Worm (Caenorhabditis elegans) whole organism, young adult: Measurements from ENCODE around the gene R01E6.7.

ENCODE experiments used
- B0019.2 ChIP-seq: fragments of 200-800 bp; sonication (Bioruptor generic); conservative IDR thresholded peaks from 2 replicates; pipeline ENCODE4 v1.3.6; 2022; ENCODE audit warnings: missing genetic modification reagents, missing genetic modification characterization, missing compliant biosample characterization
- B0035.1 ChIP-seq: sonication (generic microtip); optimal IDR thresholded peaks from 2 replicates; lab custom pipeline; 2016; ENCODE audit warnings: missing genetic modification characterization, mild to moderate bottlenecking, missing compliant biosample characterization, missing genotype, missing genetic modification reagents
- B0261.1 ChIP-seq: sonication (generic microtip); optimal IDR thresholded peaks from 2 replicates; lab custom pipeline; 2016; ENCODE audit warnings: mild to moderate bottlenecking, missing genetic modification characterization, moderate library complexity, missing compliant biosample characterization
- F22D6.2 ChIP-seq: sonication (generic microtip); optimal IDR thresholded peaks from 2 replicates; lab custom pipeline; 2016; ENCODE audit warnings: mild to moderate bottlenecking, missing genetic modification characterization, missing compliant biosample characterization
- F37B4.10 ChIP-seq: fragments of 200-800 bp; sonication (Bioruptor generic); IDR thresholded peaks from 2 replicates; pipeline ENCODE4 v1.3.6; 2022; ENCODE audit warnings: missing genetic modification characterization, missing compliant biosample characterization
- F39B2.1 ChIP-seq: fragments of 200-800 bp; sonication (Bioruptor generic); IDR thresholded peaks from 2 replicates; pipeline ENCODE4 v1.3.6; 2022; ENCODE audit warnings: missing genetic modification reagents, missing genetic modification characterization, missing compliant biosample characterization
- F49E8.2 ChIP-seq: sonication (generic microtip); optimal IDR thresholded peaks from 3 replicates; lab custom pipeline; 2017; ENCODE audit warnings: missing genetic modification characterization, mild to moderate bottlenecking, missing compliant biosample characterization, antibody characterized with exemption, moderate library complexity; ENCODE audit not compliant: insufficient read depth
- F52B5.7 ChIP-seq: sonication (generic microtip); optimal IDR thresholded peaks from 2 replicates; lab custom pipeline; 2016; ENCODE audit warnings: mild to moderate bottlenecking, missing genetic modification characterization, missing compliant biosample characterization
- F55B11.4 ChIP-seq: sonication (generic microtip); optimal IDR thresholded peaks from 2 replicates; lab custom pipeline; 2016; ENCODE audit warnings: missing compliant biosample characterization, missing genetic modification characterization, borderline replicate concordance; ENCODE audit not compliant: insufficient read depth
- T07F8.4 ChIP-seq: sonication (generic microtip); optimal IDR thresholded peaks from 2 replicates; lab custom pipeline; 2016; ENCODE audit warnings: mild to moderate bottlenecking, missing genetic modification characterization, moderate library complexity, missing compliant biosample characterization
- Y56A3A.18 ChIP-seq: fragments of 200-800 bp; sonication (Bioruptor generic); IDR thresholded peaks from 2 replicates; pipeline ENCODE4 v1.3.6; 2022; ENCODE audit warnings: missing genetic modification reagents, missing genetic modification characterization, missing compliant biosample characterization
- Y79H2A.3 ChIP-seq: fragments of 200-800 bp; sonication (Bioruptor generic); conservative IDR thresholded peaks from 2 replicates; pipeline ENCODE4 v1.3.6; 2022; ENCODE audit warnings: missing genetic modification reagents, missing genetic modification characterization, missing compliant biosample characterization
- ZK185.1 ChIP-seq: sonication (generic microtip); optimal IDR thresholded peaks from 2 replicates; lab custom pipeline; 2016; ENCODE audit warnings: mild to moderate bottlenecking, missing genetic modification characterization, missing compliant biosample characterization; ENCODE audit not compliant: poor library complexity, severe bottlenecking
- ama-1 ChIP-seq, 3 experiments: fragments of 150-350 bp in 1 of 3; sonication (generic microtip) in 2 of 3; optimal IDR thresholded peaks; 2 replicates each; lab custom pipeline; 2014 to 2018; ENCODE audit warnings: missing biosample characterization in 2 of 3, missing genetic modification characterization in 2 of 3, missing genetic modification reagents in 2 of 3
- aptf-2 ChIP-seq: fragments of 200-800 bp; sonication (Bioruptor generic); conservative IDR thresholded peaks from 2 replicates; pipeline ENCODE4 v1.3.6; 2022; ENCODE audit warnings: missing genetic modification reagents, missing genetic modification characterization, missing compliant biosample characterization
- aptf-3 ChIP-seq: fragments of 200-800 bp; sonication (Bioruptor generic); IDR thresholded peaks from 2 replicates; pipeline ENCODE4 v1.3.6; 2022; ENCODE audit warnings: missing genetic modification characterization, missing compliant biosample characterization
- athp-1 ChIP-seq: sonication (generic microtip); optimal IDR thresholded peaks from 2 replicates; lab custom pipeline; 2017; ENCODE audit warnings: mild to moderate bottlenecking, missing genetic modification characterization, missing compliant biosample characterization
- attf-6 ChIP-seq: fragments of 200-800 bp; sonication (Bioruptor generic); IDR thresholded peaks from 2 replicates; pipeline ENCODE4 v1.3.6; 2022; ENCODE audit warnings: missing genetic modification reagents, missing genetic modification characterization, missing compliant biosample characterization
- bed-1 ChIP-seq: fragments of 200-800 bp; sonication (Bioruptor generic); IDR thresholded peaks from 2 replicates; pipeline ENCODE4 v1.3.6; 2022; ENCODE audit warnings: missing genetic modification reagents, missing genetic modification characterization, missing compliant biosample characterization
- ccch-3 ChIP-seq: fragments of 200-800 bp; sonication (Bioruptor generic); optimal IDR thresholded peaks from 2 replicates; lab custom pipeline; 2018; ENCODE audit warnings: mild to moderate bottlenecking, missing genetic modification characterization, missing compliant biosample characterization
- cebp-1 ChIP-seq, 2 experiments: fragments of 200-800 bp in 1 of 2; sonication (Bioruptor generic) in 1 of 2; sonication (generic microtip) in 1 of 2; IDR thresholded peaks in 1 of 2; optimal IDR thresholded peaks in 1 of 2; 2 replicates each; pipeline versions ENCODE4 v1.3.6 to Lab custom; 2017 to 2022; ENCODE audit warnings: missing compliant biosample characterization in 2 of 2, missing genetic modification characterization in 2 of 2, mild to moderate bottlenecking in 1 of 2, missing genetic modification reagents in 1 of 2, moderate library complexity in 1 of 2
- ceh-100 ChIP-seq: fragments of 200-800 bp; sonication (Bioruptor generic); IDR thresholded peaks from 2 replicates; pipeline ENCODE4 v1.3.6; 2022; ENCODE audit warnings: missing genetic modification reagents, missing genetic modification characterization, missing compliant biosample characterization
- dox-1 ChIP-seq: fragments of 200-800 bp; sonication (Bioruptor generic); IDR thresholded peaks from 2 replicates; pipeline ENCODE4 v1.3.6; 2022; ENCODE audit warnings: missing genetic modification reagents, missing genetic modification characterization, missing compliant biosample characterization
- dpff-1 ChIP-seq: sonication (generic microtip); optimal IDR thresholded peaks from 2 replicates; lab custom pipeline; 2017; ENCODE audit warnings: mild to moderate bottlenecking, missing genetic modification characterization, missing compliant biosample characterization
- egrh-3 ChIP-seq: fragments of 200-800 bp; sonication (Bioruptor generic); IDR thresholded peaks from 2 replicates; pipeline ENCODE4 v1.3.6; 2022; ENCODE audit warnings: missing genetic modification reagents, missing genetic modification characterization, missing compliant biosample characterization
- ekl-4 ChIP-seq: fragments of 200-800 bp; sonication (Bioruptor generic); IDR thresholded peaks from 2 replicates; pipeline ENCODE4 v1.3.6; 2022; ENCODE audit warnings: missing genetic modification reagents, missing genetic modification characterization, missing compliant biosample characterization
- fkh-3 ChIP-seq: sonication (generic microtip); optimal IDR thresholded peaks from 2 replicates; lab custom pipeline; 2016; ENCODE audit warnings: mild to moderate bottlenecking, missing genetic modification characterization, missing compliant biosample characterization
- him-1 ChIP-seq: sonication (generic microtip); optimal IDR thresholded peaks from 2 replicates; lab custom pipeline; 2016; ENCODE audit warnings: missing genotype, missing genetic modification reagents, missing genetic modification characterization, missing compliant biosample characterization
- hmg-1.2 ChIP-seq: fragments of 200-800 bp; sonication (Bioruptor generic); IDR thresholded peaks from 2 replicates; pipeline ENCODE4 v1.3.6; 2022; ENCODE audit warnings: missing genetic modification reagents, missing genetic modification characterization, missing compliant biosample characterization
- let-526 ChIP-seq: fragments of 200-800 bp; sonication (Bioruptor generic); IDR thresholded peaks from 2 replicates; pipeline ENCODE4 v1.3.6; 2022; ENCODE audit warnings: missing genetic modification reagents, missing genetic modification characterization, missing compliant biosample characterization
- lin-35 ChIP-seq, 3 experiments: fragments of 150-350 bp in 2 of 3; sonication (generic microtip) in 1 of 3; optimal IDR thresholded peaks; 2 replicates each; lab custom pipeline; 2014 to 2018; ENCODE audit warnings: missing biosample characterization in 3 of 3, missing genetic modification characterization in 3 of 3, missing genetic modification reagents in 3 of 3
- lin-40 ChIP-seq: sonication (generic microtip); optimal IDR thresholded peaks from 2 replicates; lab custom pipeline; 2016; ENCODE audit warnings: missing genetic modification characterization, mild to moderate bottlenecking, missing compliant biosample characterization, missing genotype, missing genetic modification reagents
- madf-10 ChIP-seq: sonication (generic microtip); optimal IDR thresholded peaks from 2 replicates; lab custom pipeline; 2016; ENCODE audit warnings: mild to moderate bottlenecking, missing genetic modification characterization, missing compliant biosample characterization
- mcd-1 ChIP-seq: fragments of 200-800 bp; sonication (Bioruptor generic); IDR thresholded peaks from 2 replicates; pipeline ENCODE4 v1.3.6; 2022; ENCODE audit warnings: missing genetic modification reagents, missing genetic modification characterization, missing compliant biosample characterization
- mes-4 ChIP-seq: sonication (generic microtip); optimal IDR thresholded peaks from 2 replicates; lab custom pipeline; 2016; ENCODE audit warnings: missing genotype, missing genetic modification characterization, missing compliant biosample characterization
- nfyb-1 ChIP-seq: fragments of 200-800 bp; sonication (Bioruptor generic); IDR thresholded peaks from 2 replicates; pipeline ENCODE4 v1.3.6; 2022; ENCODE audit warnings: missing genetic modification reagents, missing genetic modification characterization, missing compliant biosample characterization
- nhr-120 ChIP-seq: fragments of 200-800 bp; sonication (Bioruptor generic); IDR thresholded peaks from 2 replicates; pipeline ENCODE4 v1.3.6; 2022; ENCODE audit warnings: missing genetic modification characterization, missing compliant biosample characterization
- nhr-80 ChIP-seq: sonication (generic microtip); optimal IDR thresholded peaks from 2 replicates; lab custom pipeline; 2016; ENCODE audit warnings: missing genetic modification characterization, missing compliant biosample characterization
- nhr-90 ChIP-seq: sonication (generic microtip); optimal IDR thresholded peaks from 2 replicates; lab custom pipeline; 2016; ENCODE audit warnings: missing genotype, mild to moderate bottlenecking, missing genetic modification characterization, missing compliant biosample characterization
- rcor-1 ChIP-seq: fragments of 200-800 bp; sonication (Bioruptor generic); IDR thresholded peaks from 2 replicates; pipeline ENCODE4 v1.3.6; 2022; ENCODE audit warnings: missing genetic modification reagents, missing genetic modification characterization, missing compliant biosample characterization
- sea-2 ChIP-seq: fragments of 200-800 bp; sonication (Bioruptor generic); IDR thresholded peaks from 2 replicates; pipeline ENCODE4 v1.3.6; 2022; ENCODE audit warnings: missing genetic modification characterization, missing compliant biosample characterization
- snpc-1.1 ChIP-seq: sonication (generic microtip); optimal IDR thresholded peaks from 2 replicates; lab custom pipeline; 2017; ENCODE audit warnings: missing genetic modification characterization, mild to moderate bottlenecking, missing compliant biosample characterization, antibody characterized with exemption, moderate library complexity, missing genotype, missing genetic modification reagents; ENCODE audit not compliant: insufficient read depth
- somi-1 ChIP-seq: fragments of 200-800 bp; sonication (Bioruptor generic); optimal IDR thresholded peaks from 2 replicates; lab custom pipeline; 2018; ENCODE audit warnings: mild to moderate bottlenecking, missing genetic modification characterization, missing compliant biosample characterization
- unc-130 ChIP-seq: sonication (generic microtip); optimal IDR thresholded peaks from 2 replicates; lab custom pipeline; 2016; ENCODE audit warnings: missing genetic modification reagents, missing genetic modification characterization, missing compliant biosample characterization
- zfh-2 ChIP-seq: fragments of 200-800 bp; sonication (Bioruptor generic); conservative IDR thresholded peaks from 2 replicates; pipeline ENCODE4 v1.3.6; 2022; ENCODE audit warnings: missing genetic modification reagents, missing genetic modification characterization, missing compliant biosample characterization
- ztf-22 ChIP-seq: fragments of 200-800 bp; sonication (Bioruptor generic); optimal IDR thresholded peaks from 2 replicates; lab custom pipeline; 2018; ENCODE audit warnings: mild to moderate bottlenecking, missing genetic modification characterization, moderate library complexity, missing compliant biosample characterization

The R01E6.7 gene

ce11 chrX:13518861-13519713, 50.7 kb downstream of the R01E6.7 start, which contains the start of the genes cdk-4 and F18H3.1 (continued):
- peak; percentile 95 for TF ChIP-seq zfh-2
- 0 out of 2 replicates have a peak, but pooled peaks have one; percentile 16 for TF ChIP-seq egrh-3 (GFP tag; lab: Robert Waterston, UW)
- TF ChIP-seq F55B11.4 = no peak
- no peak for TF ChIP-seq F37B4.10 (GFP tag; lab: Robert Waterston, UW)
- no peak for TF ChIP-seq sea-2 (GFP tag; lab: Robert Waterston, UW)
- no peak for TF ChIP-seq madf-10 (tag; lab: Kevin White, UChicago)
- no peak for TF ChIP-seq F49E8.2 (tag; lab: Kevin White, UChicago)
- TF ChIP-seq B0019.2 (GFP tag; lab: Robert Waterston, UW) = no peak
- no peak for TF ChIP-seq aptf-3
- no peak for TF ChIP-seq dpff-1 (tag; lab: Kevin White, UChicago)
- TF ChIP-seq lin-35 (GFP tag; optimal IDR thresholded peaks at IDR 0.05; lab: Kevin White, UChicago) = no peak
- TF ChIP-seq B0035.1 (tag; lab: Kevin White, UChicago) = no peak
- TF ChIP-seq rcor-1 = no peak
- TF ChIP-seq mes-4 (tag; lab: Kevin White, UChicago) = no peak
- TF ChIP-seq lin-40 (tag; lab: Kevin White, UChicago) = no peak
- no peak for TF ChIP-seq ekl-4 (GFP tag; lab: Robert Waterston, UW)
- no peak for TF ChIP-seq ztf-22
- TF ChIP-seq hmg-1.2 (GFP tag; lab: Robert Waterston, UW) = peak; percentile 53; the same call in 1 of the 2 replicates
- no peak for TF ChIP-seq nfyb-1 (GFP tag; lab: Robert Waterston, UW)
- TF ChIP-seq bed-1 = no peak
- no peak for TF ChIP-seq ccch-3 (GFP tag; lab: Kevin White, UChicago)
- peak; percentile 55 for TF ChIP-seq nhr-80 (tag; lab: Kevin White, UChicago)
- TF ChIP-seq T07F8.4 (tag; lab: Kevin White, UChicago) = no peak
- no peak for TF ChIP-seq B0261.1 (tag; lab: Kevin White, UChicago)
- no peak for TF ChIP-seq nhr-90 (tag; lab: Kevin White, UChicago)
- peak; percentile 61 for TF ChIP-seq cebp-1 (GFP tag; IDR thresholded peaks at IDR 0.05; lab: Robert Waterston, UW)
- TF ChIP-seq cebp-1 (tag; optimal IDR thresholded peaks at IDR 0.05; lab: Kevin White, UChicago) = peak; percentile 91
- no peak for TF ChIP-seq unc-130 (GFP tag; lab: Kevin White, UChicago)
- TF ChIP-seq F52B5.7 (tag; lab: Kevin White, UChicago) = no peak
- peak; percentile 51 for TF ChIP-seq mcd-1
- TF ChIP-seq attf-6 (GFP tag; lab: Robert Waterston, UW) = no peak
- TF ChIP-seq F22D6.2 (tag; lab: Kevin White, UChicago) = no peak
- no peak for TF ChIP-seq nhr-120 (GFP tag; lab: Robert Waterston, UW)
- peak; percentile 67 for TF ChIP-seq dox-1 (GFP tag; lab: Robert Waterston, UW)
- TF ChIP-seq F39B2.1 (GFP tag; lab: Robert Waterston, UW) = no peak
- no peak for TF ChIP-seq somi-1 (GFP tag; lab: Kevin White, UChicago)
- TF ChIP-seq aptf-2 (GFP tag; lab: Robert Waterston, UW) = no peak
- TF ChIP-seq ama-1 (optimal IDR thresholded peaks at IDR 0.05; lab: Kevin White, UChicago) = no peak
- TF ChIP-seq ama-1 (GFP tag; optimal IDR thresholded peaks at IDR 0.05; lab: Kevin White, UChicago) = no peak
- no peak for TF ChIP-seq fkh-3 (tag; lab: Kevin White, UChicago)
- no peak for TF ChIP-seq Y56A3A.18 (GFP tag; lab: Robert Waterston, UW)
- TF ChIP-seq ceh-100 = no peak
- TF ChIP-seq Y79H2A.3 (GFP tag; lab: Robert Waterston, UW) = no peak
- no peak for TF ChIP-seq athp-1
- TF ChIP-seq him-1 (tag; lab: Kevin White, UChicago) = no peak
- no peak for TF ChIP-seq ZK185.1 (tag; lab: Kevin White, UChicago)
- TF ChIP-seq let-526 (GFP tag; lab: Robert Waterston, UW) = no peak
- TF ChIP-seq snpc-1.1 (tag; lab: Kevin White, UChicago) = no peak
